Worm (Caenorhabditis elegans) whole organism, L4 larva: ENCODE results near the gene C18G1.7.

ENCODE experiments used
- F10B5.3 ChIP-seq: sonication (generic microtip); optimal IDR thresholded peaks from 2 replicates; lab custom pipeline; 2016; ENCODE audit warnings: mild to moderate bottlenecking, missing genetic modification characterization, missing compliant biosample characterization
- F44E2.7 ChIP-seq: fragments of 200-800 bp; sonication (Bioruptor generic); IDR thresholded peaks from 2 replicates; pipeline ENCODE4 v2.1.2; 2022; ENCODE audit warnings: missing genetic modification characterization, missing compliant biosample characterization
- F49E8.2 ChIP-seq: sonication (generic microtip); optimal IDR thresholded peaks from 2 replicates; lab custom pipeline; 2016; ENCODE audit warnings: missing compliant biosample characterization, mild to moderate bottlenecking, missing genetic modification characterization, borderline replicate concordance
- R02D3.7 ChIP-seq: fragments of 150-350 bp; sonication (generic microtip); optimal IDR thresholded peaks from 3 replicates; lab custom pipeline; 2014; ENCODE audit warnings: missing biosample characterization, missing genetic modification characterization
- Y105C5A.15 ChIP-seq: fragments of 200-800 bp; sonication (Bioruptor generic); IDR thresholded peaks from 2 replicates; pipeline ENCODE4 v1.3.6; 2022; ENCODE audit warnings: missing genetic modification characterization, missing compliant biosample characterization
- Y5F2A.4 ChIP-seq: fragments of 200-800 bp; sonication (Bioruptor generic); optimal IDR thresholded peaks from 2 replicates; lab custom pipeline; 2018; ENCODE audit warnings: mild to moderate bottlenecking, missing genetic modification characterization, missing compliant biosample characterization
- ceh-82 ChIP-seq: sonication (generic microtip); optimal IDR thresholded peaks from 2 replicates; lab custom pipeline; 2017; ENCODE audit warnings: missing biosample characterization, missing genetic modification characterization
- ces-1 ChIP-seq: fragments of 150-350 bp; sonication (generic microtip); optimal IDR thresholded peaks from 4 replicates; lab custom pipeline; 2014; ENCODE audit warnings: missing biosample characterization, missing genetic modification reagents, missing genetic modification characterization
- ctbp-1 ChIP-seq: fragments of 200-800 bp; sonication (Bioruptor generic); IDR thresholded peaks from 2 replicates; pipeline ENCODE4 v1.3.6; 2022; ENCODE audit warnings: missing genetic modification reagents, missing genetic modification characterization, missing compliant biosample characterization
- dmd-8 ChIP-seq: fragments of 200-800 bp; sonication (Bioruptor generic); IDR thresholded peaks from 2 replicates; pipeline ENCODE4 v1.3.6; 2022; ENCODE audit warnings: missing genetic modification characterization, missing compliant biosample characterization
- dmd-9 ChIP-seq: fragments of 200-800 bp; sonication (Bioruptor generic); IDR thresholded peaks from 2 replicates; pipeline ENCODE4 v1.3.6; 2022; ENCODE audit warnings: missing genetic modification reagents, missing genetic modification characterization, missing compliant biosample characterization
- dpl-1 ChIP-seq: fragments of 150-350 bp; optimal IDR thresholded peaks from 2 replicates; lab custom pipeline; 2014; ENCODE audit warnings: missing biosample characterization, missing genetic modification reagents, missing genetic modification characterization
- dve-1 ChIP-seq: sonication (generic microtip); optimal IDR thresholded peaks from 2 replicates; lab custom pipeline; 2017; ENCODE audit warnings: antibody characterized with exemption, mild to moderate bottlenecking, missing genetic modification characterization, missing compliant biosample characterization; ENCODE audit not compliant: insufficient read depth
- egl-27 ChIP-seq: sonication (generic microtip); optimal IDR thresholded peaks from 3 replicates; lab custom pipeline; 2017; ENCODE audit warnings: missing biosample characterization, missing genetic modification reagents, missing genetic modification characterization
- fkh-10 ChIP-seq: fragments of 150-350 bp; optimal IDR thresholded peaks from 2 replicates; lab custom pipeline; 2014; ENCODE audit warnings: missing biosample characterization, missing genetic modification reagents, missing genetic modification characterization
- hlh-11 ChIP-seq: fragments of 200-800 bp; sonication (Bioruptor generic); optimal IDR thresholded peaks from 2 replicates; lab custom pipeline; 2018; ENCODE audit warnings: mild to moderate bottlenecking, missing genetic modification characterization, missing compliant biosample characterization
- lim-7 ChIP-seq: fragments of 200-800 bp; sonication (Bioruptor generic); IDR thresholded peaks from 2 replicates; pipeline ENCODE4 v1.3.6; 2022; ENCODE audit warnings: missing genetic modification characterization, missing compliant biosample characterization
- lin-39 ChIP-seq: fragments of 150-350 bp; optimal IDR thresholded peaks from 2 replicates; lab custom pipeline; 2014; ENCODE audit warnings: missing biosample characterization, missing genetic modification reagents, missing genetic modification characterization
- madf-5 ChIP-seq, 2 experiments: fragments of 200-800 bp; sonication (Bioruptor generic); IDR thresholded peaks; 2 replicates each; pipeline ENCODE4 v1.3.6; 2022; ENCODE audit warnings: missing compliant biosample characterization in 2 of 2, missing genetic modification characterization in 2 of 2
- mdl-1 ChIP-seq, 2 experiments: fragments of 150-350 bp in 1 of 2; sonication (generic microtip) in 1 of 2; optimal IDR thresholded peaks; 2 replicates each; lab custom pipeline; 2014 to 2017; ENCODE audit warnings: missing biosample characterization in 2 of 2, missing genetic modification characterization in 2 of 2
- mep-1 ChIP-seq: fragments of 150-350 bp; sonication (generic microtip); optimal IDR thresholded peaks from 3 replicates; lab custom pipeline; 2014; ENCODE audit warnings: missing biosample characterization, missing genetic modification characterization
- mes-2 ChIP-seq: sonication (generic microtip); optimal IDR thresholded peaks from 2 replicates; lab custom pipeline; 2016; ENCODE audit warnings: missing genotype, mild to moderate bottlenecking, missing genetic modification characterization, missing compliant biosample characterization; ENCODE audit not compliant: poor library complexity, severe bottlenecking
- mxl-2 ChIP-seq: fragments of 200-800 bp; sonication (Bioruptor generic); conservative IDR thresholded peaks from 2 replicates; pipeline ENCODE4 v1.3.6; 2022; ENCODE audit warnings: missing genetic modification reagents, missing genetic modification characterization, missing compliant biosample characterization
- nhr-10 ChIP-seq: fragments of 150-350 bp; optimal IDR thresholded peaks from 2 replicates; lab custom pipeline; 2014; ENCODE audit warnings: missing biosample characterization, missing genetic modification characterization
- nhr-102 ChIP-seq: sonication (generic microtip); optimal IDR thresholded peaks from 2 replicates; lab custom pipeline; 2016; ENCODE audit warnings: mild to moderate bottlenecking, missing genetic modification characterization, moderate library complexity, missing compliant biosample characterization
- nhr-237 ChIP-seq: sonication (generic microtip); optimal IDR thresholded peaks from 2 replicates; lab custom pipeline; 2017; ENCODE audit warnings: missing biosample characterization, missing genetic modification characterization
- nhr-28 ChIP-seq: fragments of 150-350 bp; optimal IDR thresholded peaks from 2 replicates; lab custom pipeline; 2014; ENCODE audit warnings: missing biosample characterization, missing genetic modification characterization
- nhr-41 ChIP-seq: fragments of 200-800 bp; sonication (Bioruptor generic); IDR thresholded peaks from 2 replicates; pipeline ENCODE4 v1.3.6; 2022; ENCODE audit warnings: missing genetic modification reagents, missing genetic modification characterization, missing compliant biosample characterization
- nhr-42 ChIP-seq: fragments of 200-800 bp; sonication (Bioruptor generic); IDR thresholded peaks from 2 replicates; pipeline ENCODE4 v1.3.6; 2022; ENCODE audit warnings: missing genetic modification characterization, missing compliant biosample characterization
- snpc-1.2 ChIP-seq: fragments of 200-800 bp; sonication (Bioruptor generic); IDR thresholded peaks from 2 replicates; pipeline ENCODE4 v1.3.6; 2022; ENCODE audit warnings: missing genetic modification reagents, missing genetic modification characterization, missing compliant biosample characterization
- snpc-4 ChIP-seq: fragments of 150-350 bp; optimal IDR thresholded peaks from 2 replicates; lab custom pipeline; 2014; ENCODE audit warnings: missing biosample characterization, missing genetic modification characterization
- spr-3 ChIP-seq: fragments of 200-800 bp; sonication (Bioruptor generic); optimal IDR thresholded peaks from 2 replicates; lab custom pipeline; 2018; ENCODE audit warnings: mild to moderate bottlenecking, missing genetic modification characterization, missing compliant biosample characterization
- tra-1 ChIP-seq: fragments of 200-800 bp; sonication (Bioruptor generic); IDR thresholded peaks from 2 replicates; pipeline ENCODE4 v1.3.6; 2022; ENCODE audit warnings: missing genetic modification reagents, missing genetic modification characterization, missing compliant biosample characterization
- unc-130 ChIP-seq: sonication (generic microtip); optimal IDR thresholded peaks from 2 replicates; lab custom pipeline; 2016; ENCODE audit warnings: missing genetic modification reagents, missing genetic modification characterization, missing compliant biosample characterization
- unc-39 ChIP-seq: sonication (generic microtip); optimal IDR thresholded peaks from 2 replicates; lab custom pipeline; 2017; ENCODE audit warnings: missing biosample characterization, missing genetic modification characterization
- unc-62 ChIP-seq, 3 experiments: fragments of 150-350 bp in 1 of 3; sonication (generic microtip); optimal IDR thresholded peaks in 2 of 3; peaks in 1 of 3; 1 replicate in 1 of 3; 2 replicates in 2 of 3; lab custom pipeline; 2014 to 2017; ENCODE audit warnings: missing biosample characterization in 3 of 3, missing genetic modification characterization in 3 of 3, missing genetic modification reagents in 3 of 3, missing genotype in 1 of 3
- zfp-3 ChIP-seq: fragments of 200-800 bp; sonication (Bioruptor generic); conservative IDR thresholded peaks from 2 replicates; pipeline ENCODE4 v1.3.6; 2022; ENCODE audit warnings: missing genetic modification reagents, missing genetic modification characterization, missing compliant biosample characterization
- zip-2 ChIP-seq: fragments of 150-350 bp; optimal IDR thresholded peaks from 2 replicates; lab custom pipeline; 2014; ENCODE audit warnings: missing biosample characterization, missing genetic modification characterization
- ztf-7 ChIP-seq: fragments of 150-350 bp; optimal IDR thresholded peaks from 2 replicates; lab custom pipeline; 2014; ENCODE audit warnings: missing biosample characterization, missing genetic modification characterization

The C18G1.7 gene

ce11 chrV:4745269-4745668 lies at the start of gene C18G1.7:
Gene C18G1.7, plus strand, starts transcription at chrV:4745569.
- no peak for TF ChIP-seq madf-5 (GFP tag; IDR thresholded peaks at IDR 0.05; lab: Robert Waterston, UW)
- no peak for TF ChIP-seq dpl-1 (GFP tag; lab: Kevin White, UChicago)
- no peak for TF ChIP-seq unc-130 (GFP tag; lab: Kevin White, UChicago)
- TF ChIP-seq R02D3.7: no peak
- TF ChIP-seq, all 104 proteins: peak for 0

ce11 chrV:4698675-4699074 lies 46.7 kb upstream of the C18G1.7 start:
- TF ChIP-seq egl-27 (tag; lab: Kevin White, UChicago) (no peak), nhr-10 (tag; lab: Kevin White, UChicago) (no peak), dmd-8 (no peak), ces-1 (GFP tag; lab: Kevin White, UChicago) (no peak), F10B5.3 (tag; lab: Kevin White, UChicago) (no peak), dmd-9 (GFP tag; lab: Robert Waterston, UW) (no peak), mep-1 (no peak), spr-3 (no peak), mxl-2 (GFP tag; lab: Robert Waterston, UW) (no peak), ceh-82 (tag; lab: Kevin White, UChicago) (no peak), snpc-1.2 (GFP tag; lab: Robert Waterston, UW) (no peak), mes-2 (tag; lab: Kevin White, UChicago) (no peak), Y105C5A.15 (GFP tag; lab: Robert Waterston, UW) (no peak)

- TF ChIP-seq nhr-41: no peak
- no peak for TF ChIP-seq hlh-11 (tag; lab: Kevin White, UChicago)
- no peak for TF ChIP-seq nhr-42
- no peak for TF ChIP-seq unc-130 (GFP tag; lab: Kevin White, UChicago)
- TF ChIP-seq zfp-3 (GFP tag; lab: Robert Waterston, UW): no peak
- TF ChIP-seq unc-39 (tag; lab: Kevin White, UChicago): no peak
- TF ChIP-seq dve-1 (tag; lab: Kevin White, UChicago): no peak
- TF ChIP-seq zip-2: no peak
- TF ChIP-seq nhr-102: no peak
- TF ChIP-seq dmd-9 (GFP tag; lab: Robert Waterston, UW): no peak
- TF ChIP-seq F49E8.2 (tag; lab: Kevin White, UChicago): no peak
- no peak for TF ChIP-seq nhr-237
- TF ChIP-seq ceh-82 (tag; lab: Kevin White, UChicago): no peak
- TF ChIP-seq ztf-7 (tag; lab: Kevin White, UChicago): no peak
- TF ChIP-seq F44E2.7: no peak
- TF ChIP-seq egl-27 (tag; lab: Kevin White, UChicago): no peak
Observed at ce11 chrV:4700189-4700588, 45.2 kb upstream of the C18G1.7 start, which contains the start of gene ZC266.1. Gene ZC266.1, minus strand, starts transcription at chrV:4700289.

ce11 chrV:4707646-4708045 lies 37.7 kb upstream of the C18G1.7 start:
- no peak for TF ChIP-seq unc-62 (GFP tag; optimal IDR thresholded peaks at IDR 0.05 in 1 of 2; lab: Kevin White, UChicago)
- no peak for TF ChIP-seq unc-62 (tag; optimal IDR thresholded peaks at IDR 0.05; lab: Kevin White, UChicago)
- TF ChIP-seq lim-7 (GFP tag; lab: Robert Waterston, UW): no peak
- no peak for TF ChIP-seq mdl-1 (tag; optimal IDR thresholded peaks at IDR 0.05; lab: Kevin White, UChicago)
- TF ChIP-seq Y5F2A.4 (GFP tag; lab: Kevin White, UChicago): no peak
- TF ChIP-seq snpc-4 (tag; lab: Kevin White, UChicago): no peak
- TF ChIP-seq snpc-1.2 (GFP tag; lab: Robert Waterston, UW): no peak
- TF ChIP-seq zip-2: no peak
- no peak for TF ChIP-seq lin-39 (tag; lab: Kevin White, UChicago)
- no peak for TF ChIP-seq nhr-42
- TF ChIP-seq nhr-237: no peak
- TF ChIP-seq fkh-10 (GFP tag; lab: Kevin White, UChicago): no peak
- TF ChIP-seq ztf-7 (tag; lab: Kevin White, UChicago): no peak
- no peak for TF ChIP-seq mes-2 (tag; lab: Kevin White, UChicago)
- no peak for TF ChIP-seq unc-39 (tag; lab: Kevin White, UChicago)
- TF ChIP-seq nhr-28 (tag; lab: Kevin White, UChicago): no peak
- TF ChIP-seq tra-1 (GFP tag; lab: Robert Waterston, UW): no peak
- TF ChIP-seq ctbp-1 (GFP tag; lab: Robert Waterston, UW): no peak
